Fruit fly (Drosophila melanogaster) whole organism, embryonic: Measurements from ENCODE around the gene Coa8.

Experiments used
- ATbp ChIP-seq: fragments of 200-800 bp; sonication (Bioruptor generic); optimal IDR thresholded peaks from 2 replicates; lab custom pipeline; 2017; ENCODE audit warnings: missing biosample characterization, mild to moderate bottlenecking, missing genetic modification characterization, missing genetic modification reagents
- Abd-B ChIP-seq: fragments of 200-800 bp; sonication (Bioruptor generic); optimal IDR thresholded peaks from 2 replicates; lab custom pipeline; 2018; ENCODE audit warnings: missing biosample characterization, mild to moderate bottlenecking, missing genetic modification characterization, moderate library complexity
- Antp ChIP-seq: fragments of 200-800 bp; sonication (Bioruptor generic); optimal IDR thresholded peaks from 3 replicates; lab custom pipeline; 2016; ENCODE audit warnings: missing biosample characterization, missing genetic modification characterization
- Bdp1 ChIP-seq: fragments of 200-800 bp; sonication (Bioruptor generic); optimal IDR thresholded peaks from 3 replicates; lab custom pipeline; 2016; ENCODE audit warnings: missing biosample characterization, missing genetic modification characterization
- CG10147 ChIP-seq: fragments of 200-800 bp; sonication (Bioruptor generic); optimal IDR thresholded peaks from 2 replicates; lab custom pipeline; 2019; ENCODE audit warnings: missing biosample characterization, mild to moderate bottlenecking, missing genetic modification characterization, moderate library complexity
- CG10209 ChIP-seq: fragments of 200-800 bp; sonication (Bioruptor generic); optimal IDR thresholded peaks from 3 replicates; lab custom pipeline; 2017; ENCODE audit warnings: missing biosample characterization, mild to moderate bottlenecking, missing genetic modification characterization, missing genetic modification reagents
- CG11723 ChIP-seq: fragments of 200-800 bp; sonication (Bioruptor generic); optimal IDR thresholded peaks from 2 replicates; lab custom pipeline; 2017; ENCODE audit warnings: missing biosample characterization, mild to moderate bottlenecking, missing genetic modification characterization
- CG12769 ChIP-seq: fragments of 200-800 bp; sonication (Bioruptor generic); optimal IDR thresholded peaks from 2 replicates; lab custom pipeline; 2019; ENCODE audit warnings: missing biosample characterization, mild to moderate bottlenecking, missing genetic modification characterization, moderate library complexity
- CG14667 ChIP-seq: fragments of 200-800 bp; sonication (Bioruptor generic); IDR thresholded peaks from 2 replicates; pipeline ENCODE4 v1.3.6; 2022; ENCODE audit warnings: missing biosample characterization, missing genetic modification characterization
- CG14710 ChIP-seq: fragments of 200-800 bp; sonication (Bioruptor generic); optimal IDR thresholded peaks from 3 replicates; lab custom pipeline; 2019; ENCODE audit warnings: missing biosample characterization, mild to moderate bottlenecking, missing genetic modification characterization, moderate library complexity
- CG15479 ChIP-seq: fragments of 200-800 bp; sonication (Bioruptor generic); optimal IDR thresholded peaks from 3 replicates; lab custom pipeline; 2019; ENCODE audit warnings: missing biosample characterization, mild to moderate bottlenecking, missing genetic modification characterization, moderate library complexity
- CG1792 ChIP-seq: fragments of 200-800 bp; sonication (Bioruptor generic); optimal IDR thresholded peaks from 2 replicates; lab custom pipeline; 2016; ENCODE audit warnings: missing biosample characterization, missing genetic modification characterization
- CG18011 ChIP-seq: fragments of 200-800 bp; sonication (Bioruptor generic); optimal IDR thresholded peaks from 2 replicates; lab custom pipeline; 2017; ENCODE audit warnings: missing biosample characterization, missing genetic modification characterization, mild to moderate bottlenecking, moderate library complexity, missing genotype
- CG31441 ChIP-seq: fragments of 200-800 bp; sonication (Bioruptor generic); IDR thresholded peaks from 2 replicates; pipeline ENCODE4 v1.3.6; 2022; ENCODE audit warnings: missing biosample characterization, missing genetic modification characterization
- CG43689 ChIP-seq: fragments of 200-800 bp; sonication (Bioruptor generic); IDR thresholded peaks from 2 replicates; pipeline ENCODE4 v1.3.6; 2022; ENCODE audit warnings: missing biosample characterization, missing genetic modification characterization
- CG6791 ChIP-seq: fragments of 200-800 bp; sonication (Bioruptor generic); IDR thresholded peaks from 3 replicates; pipeline ENCODE4 v1.3.6; 2022; ENCODE audit warnings: missing biosample characterization, missing genetic modification characterization; ENCODE audit not compliant: partially characterized antibody
- CG9932 ChIP-seq: fragments of 200-800 bp; sonication (Bioruptor generic); IDR thresholded peaks from 2 replicates; pipeline ENCODE4 v1.3.6; 2022; ENCODE audit warnings: missing biosample characterization, missing genetic modification characterization
- Dek ChIP-seq: fragments of 200-800 bp; sonication (Bioruptor generic); optimal IDR thresholded peaks from 3 replicates; lab custom pipeline; 2019; ENCODE audit warnings: missing biosample characterization, mild to moderate bottlenecking, missing genetic modification characterization, moderate library complexity
- E2f2 ChIP-seq: fragments of 200-800 bp; sonication (Bioruptor generic); IDR thresholded peaks from 2 replicates; pipeline ENCODE4 v1.3.6; 2022; ENCODE audit warnings: missing biosample characterization, missing genetic modification characterization
- ERR ChIP-seq: fragments of 200-800 bp; sonication (Bioruptor generic); optimal IDR thresholded peaks from 2 replicates; lab custom pipeline; 2016; ENCODE audit warnings: missing biosample characterization, missing genetic modification characterization
- Fer3 ChIP-seq: fragments of 200-800 bp; sonication (Bioruptor generic); optimal IDR thresholded peaks from 2 replicates; lab custom pipeline; 2018; ENCODE audit warnings: missing biosample characterization, mild to moderate bottlenecking, missing genetic modification characterization, moderate library complexity
- GATAe ChIP-seq: fragments of 200-800 bp; sonication (Bioruptor generic); conservative IDR thresholded peaks from 2 replicates; pipeline ENCODE4 v1.3.6; 2022; ENCODE audit warnings: missing biosample characterization, missing genetic modification characterization
- HHEX ChIP-seq: fragments of 200-800 bp; sonication (Bioruptor generic); optimal IDR thresholded peaks from 3 replicates; lab custom pipeline; 2017; ENCODE audit warnings: missing biosample characterization, mild to moderate bottlenecking, missing genetic modification characterization, missing genetic modification reagents
- Hmr ChIP-seq: fragments of 200-800 bp; sonication (Bioruptor generic); optimal IDR thresholded peaks from 3 replicates; lab custom pipeline; 2017; ENCODE audit warnings: mild to moderate bottlenecking, missing biosample characterization, missing genetic modification reagents, missing genetic modification characterization
- Hmx ChIP-seq: fragments of 200-800 bp; sonication (Bioruptor generic); optimal IDR thresholded peaks from 2 replicates; lab custom pipeline; 2016; ENCODE audit warnings: missing biosample characterization, missing genetic modification characterization
- Hr39 ChIP-seq: fragments of >200 bp; optimal IDR thresholded peaks from 2 replicates; lab custom pipeline; 2017
- Hsf ChIP-seq: fragments of 200-800 bp; sonication (Bioruptor generic); optimal IDR thresholded peaks from 3 replicates; lab custom pipeline; 2016; ENCODE audit warnings: missing biosample characterization, missing genetic modification characterization
- Kr ChIP-seq: fragments of 200-800 bp; sonication (Bioruptor generic); optimal IDR thresholded peaks from 2 replicates; lab custom pipeline; 2017; ENCODE audit warnings: missing biosample characterization, mild to moderate bottlenecking, missing genetic modification characterization
- Lim3 ChIP-seq: fragments of 200-800 bp; sonication (Bioruptor generic); IDR thresholded peaks from 2 replicates; pipeline ENCODE4 v1.3.6; 2022; ENCODE audit warnings: missing biosample characterization, missing genetic modification characterization
- Lpt ChIP-seq: fragments of >200 bp; optimal IDR thresholded peaks from 2 replicates; lab custom pipeline; 2018; ENCODE audit warnings: missing biosample characterization, missing genetic modification characterization
- MTF-1 ChIP-seq: fragments of 200-800 bp; sonication (Bioruptor generic); optimal IDR thresholded peaks from 2 replicates; lab custom pipeline; 2018; ENCODE audit warnings: missing biosample characterization, mild to moderate bottlenecking, missing genetic modification characterization, borderline replicate concordance
- NFAT ChIP-seq: fragments of 200-800 bp; sonication (Bioruptor generic); IDR thresholded peaks from 2 replicates; pipeline ENCODE4 v1.3.6; 2022; ENCODE audit warnings: missing biosample characterization, missing genetic modification characterization
- Six4 ChIP-seq: fragments of 200-800 bp; sonication (Bioruptor generic); optimal IDR thresholded peaks from 2 replicates; lab custom pipeline; 2016; ENCODE audit warnings: missing biosample characterization, missing genetic modification characterization
- Stat92E ChIP-seq, 3 experiments: fragments of >200 bp in 2 of 3; fragments of 200-800 bp in 1 of 3; sonication (Bioruptor generic) in 1 of 3; optimal IDR thresholded peaks; 2 replicates each; lab custom pipeline; 2017 to 2019; ENCODE audit warnings: missing biosample characterization in 3 of 3, missing genetic modification characterization in 3 of 3, mild to moderate bottlenecking in 1 of 3, moderate library complexity in 1 of 3
- Tbp ChIP-seq: fragments of >200 bp; optimal IDR thresholded peaks from 2 replicates; lab custom pipeline; 2018; ENCODE audit warnings: missing biosample characterization, missing genetic modification characterization
- Trl ChIP-seq, 3 experiments: fragments of >200 bp in 2 of 3; fragments of 200-800 bp in 1 of 3; sonication (Bioruptor generic) in 1 of 3; optimal IDR thresholded peaks; 2 replicates in 1 of 3; 3 replicates in 2 of 3; lab custom pipeline; 2016 to 2017; ENCODE audit warnings: missing biosample characterization in 1 of 3, missing genetic modification characterization in 1 of 3
- Usf ChIP-seq: fragments of 200-800 bp; sonication (Bioruptor generic); optimal IDR thresholded peaks from 2 replicates; lab custom pipeline; 2017; ENCODE audit warnings: missing genotype, missing biosample characterization, missing genetic modification characterization
- ato ChIP-seq: fragments of 200-800 bp; sonication (Bioruptor generic); IDR thresholded peaks from 2 replicates; pipeline ENCODE4 v1.3.6; 2022; ENCODE audit warnings: missing biosample characterization, missing genetic modification characterization; ENCODE audit not compliant: partially characterized antibody
- cad ChIP-seq: fragments of >200 bp; optimal IDR thresholded peaks from 2 replicates; lab custom pipeline; 2017; ENCODE audit warnings: missing biosample characterization, missing genetic modification characterization
- danr ChIP-seq: fragments of 200-800 bp; sonication (Bioruptor generic); IDR thresholded peaks from 2 replicates; pipeline ENCODE4 v1.3.6; 2022; ENCODE audit warnings: missing biosample characterization, missing genetic modification characterization
- gro ChIP-seq: fragments of 200-800 bp; sonication (Bioruptor generic); optimal IDR thresholded peaks from 2 replicates; lab custom pipeline; 2016; ENCODE audit warnings: missing biosample characterization, missing genetic modification characterization
- ken ChIP-seq: fragments of 200-800 bp; sonication (Bioruptor generic); IDR thresholded peaks from 3 replicates; pipeline ENCODE4 v1.3.6; 2022; ENCODE audit warnings: missing biosample characterization, missing genetic modification characterization
- knrl ChIP-seq: fragments of 200-800 bp; sonication (Bioruptor generic); IDR thresholded peaks from 3 replicates; pipeline ENCODE4 v1.3.6; 2022; ENCODE audit warnings: missing biosample characterization, missing genetic modification characterization; ENCODE audit not compliant: partially characterized antibody
- lmd ChIP-seq: fragments of 200-800 bp; sonication (Bioruptor generic); IDR thresholded peaks from 2 replicates; pipeline ENCODE4 v1.3.6; 2022; ENCODE audit warnings: missing biosample characterization, missing genetic modification characterization
- nau ChIP-seq: fragments of 200-800 bp; sonication (Bioruptor generic); optimal IDR thresholded peaks from 3 replicates; lab custom pipeline; 2017; ENCODE audit warnings: missing biosample characterization, mild to moderate bottlenecking, missing genetic modification characterization, missing genetic modification reagents
- nerfin-2 ChIP-seq: fragments of 200-800 bp; sonication (Bioruptor generic); IDR thresholded peaks from 2 replicates; pipeline ENCODE4 v1.3.6; 2022; ENCODE audit warnings: missing biosample characterization, missing genetic modification characterization; ENCODE audit not compliant: partially characterized antibody
- pb ChIP-seq: fragments of 200-800 bp; sonication (Bioruptor generic); optimal IDR thresholded peaks from 3 replicates; lab custom pipeline; 2016; ENCODE audit warnings: missing biosample characterization, missing genetic modification characterization
- pzg ChIP-seq: fragments of 200-800 bp; sonication (Bioruptor generic); optimal IDR thresholded peaks from 3 replicates; lab custom pipeline; 2018; ENCODE audit warnings: missing biosample characterization, mild to moderate bottlenecking, missing genetic modification characterization, moderate library complexity
- so ChIP-seq: fragments of 200-800 bp; sonication (Bioruptor generic); IDR thresholded peaks from 3 replicates; pipeline ENCODE4 v1.3.6; 2022; ENCODE audit warnings: missing biosample characterization, missing genetic modification characterization
- zen2 ChIP-seq: fragments of 200-800 bp; sonication (Bioruptor generic); IDR thresholded peaks from 3 replicates; pipeline ENCODE4 v1.3.6; 2022; ENCODE audit warnings: missing biosample characterization, missing genetic modification characterization; ENCODE audit not compliant: partially characterized antibody

The Coa8 gene

dm6 chrX:1880139-1880556 is at the start of gene Coa8 (continued):
- TF ChIP-seq zen2 (GFP tag; lab: Robert Waterston, UW) (no peak; the same call in 2 of the 3 replicates), CG15479 (GFP tag; lab: Kevin White, UChicago) (no peak), E2f2 (0 out of 2 replicates have a peak, but pooled peaks have one; percentile 18), NFAT (peak; percentile 31; the same call in 1 of the 2 replicates), Bdp1 (no peak), HHEX (GFP tag; lab: Kevin White, UChicago) (no peak), ERR (GFP tag; lab: Kevin White, UChicago) (peak; percentile 23), pzg (GFP tag; lab: Kevin White, UChicago) (peak; percentile 46), CG12769 (tag; lab: Kevin White, UChicago) (no peak), Stat92E (GFP tag; optimal IDR thresholded peaks at IDR 0.05; lab: Kevin White, UChicago) (no peak), nerfin-2 (GFP tag; lab: Robert Waterston, UW) (no peak), CG18011 (GFP tag; lab: Kevin White, UChicago) (no peak), CG11723 (GFP tag; lab: Kevin White, UChicago) (no peak), CG9932 (peak; percentile 61), Dek (tag; lab: Kevin White, UChicago) (peak; percentile 5), nau (no peak), Hmx (GFP tag; lab: Kevin White, UChicago) (no peak), CG1792 (no peak), ato (GFP tag; lab: Robert Waterston, UW) (no peak; the same call in 1 of the 2 replicates), Fer3 (peak; percentile 24), Lim3 (GFP tag; lab: Robert Waterston, UW) (no peak), gro (GFP tag; lab: Kevin White, UChicago) (no peak), CG14710 (tag; lab: Kevin White, UChicago) (no peak), CG10209 (GFP tag; lab: Kevin White, UChicago) (no peak), lmd (peak; percentile 50; the same call in 1 of the 2 replicates), CG43689 (GFP tag; lab: Robert Waterston, UW) (no peak), so (0 out of 3 replicates have a peak, but pooled peaks have one; percentile 44), ATbp (no peak), Kr (GFP tag; lab: Kevin White, UChicago) (no peak), Hmr (peak; percentile 28), knrl (GFP tag; lab: Robert Waterston, UW) (peak; percentile 63; the same call in 2 of the 3 replicates), GATAe (GFP tag; lab: Robert Waterston, UW) (no peak), Abd-B (GFP tag; lab: Kevin White, UChicago) (peak; percentile 17), CG14667 (peak; percentile 30; the same call in 1 of the 2 replicates), cad (no peak), Hsf (GFP tag; lab: Kevin White, UChicago) (peak; percentile 21), pb (GFP tag; lab: Kevin White, UChicago) (no peak), CG31441 (GFP tag; lab: Robert Waterston, UW) (0 out of 2 replicates have a peak, but pooled peaks have one; percentile 4), Trl (optimal IDR thresholded peaks at IDR 0.05; lab: Kevin White, UChicago) (no peak), Trl (GFP tag; optimal IDR thresholded peaks at IDR 0.05; lab: Kevin White, UChicago) (no peak), Lpt (GFP tag; lab: Kevin White, UChicago) (no peak), Six4 (GFP tag; lab: Kevin White, UChicago) (no peak), CG10147 (peak; percentile 3), Hr39 (no peak), CG6791 (GFP tag; lab: Robert Waterston, UW) (peak; percentile 30; the same call in 1 of the 3 replicates), ken (GFP tag; lab: Robert Waterston, UW) (0 out of 3 replicates have a peak, but pooled peaks have one; percentile 8), danr (GFP tag; lab: Robert Waterston, UW) (no peak), Antp (GFP tag; lab: Kevin White, UChicago) (peak; percentile 47), MTF-1 (GFP tag; lab: Kevin White, UChicago) (no peak), Usf (GFP tag; lab: Kevin White, UChicago) (no peak), Tbp (GFP tag; lab: Kevin White, UChicago) (no peak)
